Worm (Caenorhabditis elegans) whole organism, L1 larva: Measurements from ENCODE around the gene cua-1.

ENCODE experiments used
- F16B12.6 ChIP-seq: fragments of 150-350 bp; optimal IDR thresholded peaks from 2 replicates; lab custom pipeline; 2014; ENCODE audit warnings: missing biosample characterization, missing genetic modification characterization
- ceh-82 ChIP-seq, 3 experiments: fragments of 150-350 bp in 1 of 3; sonication (generic microtip) in 2 of 3; optimal IDR thresholded peaks; 2 replicates each; lab custom pipeline; 2014 to 2017; ENCODE audit warnings: missing biosample characterization in 3 of 3, missing genetic modification characterization in 3 of 3
- ceh-90 ChIP-seq: sonication (generic microtip); optimal IDR thresholded peaks from 2 replicates; lab custom pipeline; 2016; ENCODE audit warnings: missing genetic modification characterization, missing compliant biosample characterization
- fkh-10 ChIP-seq: sonication (generic microtip); optimal IDR thresholded peaks from 2 replicates; lab custom pipeline; 2017; ENCODE audit warnings: missing biosample characterization, missing genetic modification reagents, missing genetic modification characterization
- pax-3 ChIP-seq: fragments of 200-800 bp; sonication (Bioruptor generic); optimal IDR thresholded peaks from 2 replicates; lab custom pipeline; 2018; ENCODE audit warnings: mild to moderate bottlenecking, missing genetic modification characterization, moderate library complexity, missing compliant biosample characterization
- rnt-1 ChIP-seq: sonication (generic microtip); optimal IDR thresholded peaks from 2 replicates; lab custom pipeline; 2016; ENCODE audit warnings: mild to moderate bottlenecking, missing genetic modification characterization, moderate library complexity, missing compliant biosample characterization
- sptf-1 ChIP-seq: fragments of 150-350 bp; optimal IDR thresholded peaks from 2 replicates; lab custom pipeline; 2014; ENCODE audit warnings: missing biosample characterization, missing genetic modification characterization
- unc-130 ChIP-seq: fragments of 150-350 bp; optimal IDR thresholded peaks from 2 replicates; lab custom pipeline; 2017; ENCODE audit warnings: missing biosample characterization, missing genetic modification characterization, inconsistent platforms

- TF ChIP-seq rnt-1 (tag; lab: Kevin White, UChicago) (no peak), ceh-82 (tag; optimal IDR thresholded peaks at IDR 0.05; lab: Kevin White, UChicago) (peak in 1 of 3 experiments; percentile 35), sptf-1 (tag; lab: Kevin White, UChicago) (no peak), ceh-90 (tag; lab: Kevin White, UChicago) (peak; percentile 83), F16B12.6 (tag; lab: Kevin White, UChicago) (no peak), fkh-10 (GFP tag; lab: Kevin White, UChicago) (no peak), pax-3 (tag; lab: Kevin White, UChicago) (no peak), unc-130 (tag; lab: Kevin White, UChicago) (no peak)
Measured at ce11 chrIII:13439415-13439814, 15.7 kb downstream of the cua-1 start, which contains the start of gene ciao-2B.
